Fruit fly (Drosophila melanogaster) whole organism, pupa: ENCODE results near the gene vvl.

Experiments used
- CG10348 ChIP-seq: fragments of 200-800 bp; sonication (Bioruptor generic); IDR thresholded peaks from 2 replicates; pipeline ENCODE4 v1.3.6; 2022; ENCODE audit warnings: missing biosample characterization, missing genetic modification characterization
- CG12605 ChIP-seq: fragments of 200-800 bp; sonication (Bioruptor generic); IDR thresholded peaks from 2 replicates; pipeline ENCODE4 v1.3.6; 2022; ENCODE audit warnings: missing biosample characterization, missing genetic modification characterization
- CG13204 ChIP-seq: fragments of 200-800 bp; sonication (Bioruptor generic); optimal IDR thresholded peaks from 2 replicates; lab custom pipeline; 2018; ENCODE audit warnings: missing biosample characterization, mild to moderate bottlenecking, missing genetic modification characterization, moderate library complexity
- CG14655 ChIP-seq: fragments of 200-800 bp; sonication (Bioruptor generic); optimal IDR thresholded peaks from 3 replicates; lab custom pipeline; 2017; ENCODE audit warnings: mild to moderate bottlenecking, missing biosample characterization, missing genetic modification reagents, missing genetic modification characterization
- CG15710 ChIP-seq: fragments of 200-800 bp; sonication (Bioruptor generic); optimal IDR thresholded peaks from 2 replicates; lab custom pipeline; 2018; ENCODE audit warnings: missing biosample characterization, mild to moderate bottlenecking, missing genetic modification characterization, moderate library complexity
- CG17806 ChIP-seq: fragments of 200-800 bp; sonication (Bioruptor generic); optimal IDR thresholded peaks from 2 replicates; lab custom pipeline; 2018; ENCODE audit warnings: missing biosample characterization, mild to moderate bottlenecking, missing genetic modification characterization, moderate library complexity
- CG32121 ChIP-seq: fragments of 200-800 bp; sonication (Bioruptor generic); IDR thresholded peaks from 2 replicates; pipeline ENCODE4 v1.3.6; 2022; ENCODE audit warnings: missing biosample characterization, missing genetic modification characterization
- CG34367 ChIP-seq: fragments of 200-800 bp; sonication (Bioruptor generic); optimal IDR thresholded peaks from 2 replicates; lab custom pipeline; 2018; ENCODE audit warnings: missing biosample characterization, mild to moderate bottlenecking, missing genetic modification characterization
- CG4496 ChIP-seq: fragments of 200-800 bp; sonication (Bioruptor generic); IDR thresholded peaks from 3 replicates; pipeline ENCODE4 v1.3.6; 2022; ENCODE audit warnings: missing biosample characterization, missing genetic modification characterization
- CG8159 ChIP-seq: fragments of 200-800 bp; sonication (Bioruptor generic); optimal IDR thresholded peaks from 3 replicates; lab custom pipeline; 2018; ENCODE audit warnings: missing biosample characterization, mild to moderate bottlenecking, missing genetic modification characterization, moderate library complexity
- CG8301 ChIP-seq: fragments of 200-800 bp; sonication (Bioruptor generic); optimal IDR thresholded peaks from 2 replicates; lab custom pipeline; 2018; ENCODE audit warnings: missing biosample characterization, mild to moderate bottlenecking, missing genetic modification characterization
- CG9948 ChIP-seq: fragments of 200-800 bp; sonication (Bioruptor generic); optimal IDR thresholded peaks from 2 replicates; lab custom pipeline; 2018; ENCODE audit warnings: missing biosample characterization, mild to moderate bottlenecking, missing genetic modification characterization, moderate library complexity
- D1 ChIP-seq: fragments of 200-800 bp; sonication (Bioruptor generic); optimal IDR thresholded peaks from 2 replicates; lab custom pipeline; 2018; ENCODE audit warnings: missing biosample characterization, mild to moderate bottlenecking, missing genetic modification characterization, moderate library complexity
- EcR ChIP-seq: fragments of 200-800 bp; sonication (Bioruptor generic); optimal IDR thresholded peaks from 3 replicates; lab custom pipeline; 2019; ENCODE audit warnings: missing biosample characterization, missing genetic modification characterization, mild to moderate bottlenecking, moderate library complexity, missing genetic modification reagents
- Ets98B ChIP-seq: fragments of 200-800 bp; sonication (Bioruptor generic); IDR thresholded peaks from 2 replicates; pipeline ENCODE4 v1.3.6; 2022; ENCODE audit warnings: missing biosample characterization, missing genetic modification characterization
- Pif1A ChIP-seq: fragments of 200-800 bp; sonication (Bioruptor generic); optimal IDR thresholded peaks from 3 replicates; lab custom pipeline; 2016; ENCODE audit warnings: missing biosample characterization, missing genetic modification characterization
- Pif1B ChIP-seq: fragments of 200-800 bp; sonication (Bioruptor generic); optimal IDR thresholded peaks from 3 replicates; lab custom pipeline; 2016; ENCODE audit warnings: missing biosample characterization, missing genetic modification characterization
- Snoo ChIP-seq: fragments of 200-800 bp; sonication (Bioruptor generic); optimal IDR thresholded peaks from 3 replicates; lab custom pipeline; 2017; ENCODE audit warnings: missing biosample characterization, mild to moderate bottlenecking, missing genetic modification characterization, inconsistent platforms
- fd96Ca ChIP-seq: fragments of 200-800 bp; sonication (Bioruptor generic); IDR thresholded peaks from 3 replicates; pipeline ENCODE4 v1.3.6; 2022; ENCODE audit warnings: missing biosample characterization, missing genetic modification characterization
- gl ChIP-seq: fragments of 200-800 bp; sonication (Bioruptor generic); optimal IDR thresholded peaks from 2 replicates; lab custom pipeline; 2018; ENCODE audit warnings: missing biosample characterization, mild to moderate bottlenecking, missing genetic modification characterization
- rn ChIP-seq: fragments of 200-800 bp; sonication (Bioruptor generic); IDR thresholded peaks from 2 replicates; pipeline ENCODE4 v1.3.6; 2022; ENCODE audit warnings: missing biosample characterization, missing genetic modification characterization

vvl gene

dm6 chr3L:6778804-6779289, 11.1 kb upstream of the vvl start:
- no peak for TF ChIP-seq CG8301
- no peak for TF ChIP-seq CG15710 (tag; lab: Kevin White, UChicago)
- TF ChIP-seq gl: no peak
- no peak for TF ChIP-seq Pif1B (GFP tag; lab: Kevin White, UChicago)
- TF ChIP-seq fd96Ca (GFP tag; lab: Robert Waterston, UW): no peak
- no peak for TF ChIP-seq D1 (tag; lab: Kevin White, UChicago)

- no peak for TF ChIP-seq CG14655 (GFP tag; lab: Kevin White, UChicago)
- TF ChIP-seq CG15710 (tag; lab: Kevin White, UChicago): no peak
- TF ChIP-seq gl: no peak
- no peak for TF ChIP-seq CG12605
Measured at dm6 chr3L:6779398-6779797, 10.6 kb upstream of the vvl start.

dm6 chr3L:6783403-6783802, 6.6 kb upstream of the vvl start:
- TF ChIP-seq Pif1A: no peak
- TF ChIP-seq Pif1B (GFP tag; lab: Kevin White, UChicago): no peak
- TF ChIP-seq CG12605: no peak
- no peak for TF ChIP-seq EcR (GFP tag; lab: Kevin White, UChicago)
- TF ChIP-seq rn (GFP tag; lab: Robert Waterston, UW): no peak
- TF ChIP-seq Ets98B (GFP tag; lab: Robert Waterston, UW): no peak
- TF ChIP-seq CG8159 (tag; lab: Kevin White, UChicago): no peak
- no peak for TF ChIP-seq CG17806 (tag; lab: Kevin White, UChicago)
- TF ChIP-seq gl: no peak
- no peak for TF ChIP-seq D1 (tag; lab: Kevin White, UChicago)
- no peak for TF ChIP-seq CG4496
- no peak for TF ChIP-seq CG9948 (tag; lab: Kevin White, UChicago)
- TF ChIP-seq CG34367 (tag; lab: Kevin White, UChicago): no peak
- TF ChIP-seq Snoo: no peak
- TF ChIP-seq CG15710 (tag; lab: Kevin White, UChicago): no peak
- no peak for TF ChIP-seq CG13204 (GFP tag; lab: Kevin White, UChicago)
- TF ChIP-seq CG10348: no peak
- no peak for TF ChIP-seq CG8301
- no peak for TF ChIP-seq CG32121
- TF ChIP-seq, all 21 proteins: peak for 0

- no peak for TF ChIP-seq CG34367 (tag; lab: Kevin White, UChicago)
- no peak for TF ChIP-seq Pif1B (GFP tag; lab: Kevin White, UChicago)
- TF ChIP-seq CG14655 (GFP tag; lab: Kevin White, UChicago): no peak
- TF ChIP-seq CG10348: no peak
- TF ChIP-seq CG32121: no peak
- TF ChIP-seq CG4496: no peak
- no peak for TF ChIP-seq CG15710 (tag; lab: Kevin White, UChicago)
- TF ChIP-seq, all 21 proteins: peak for 0
Measured at dm6 chr3L:6784635-6785606, 5.0 kb upstream of the vvl start.

- TF ChIP-seq gl (no peak), CG17806 (tag; lab: Kevin White, UChicago) (no peak), CG13204 (GFP tag; lab: Kevin White, UChicago) (no peak), CG15710 (tag; lab: Kevin White, UChicago) (no peak), Pif1B (GFP tag; lab: Kevin White, UChicago) (no peak), CG12605 (no peak), CG9948 (tag; lab: Kevin White, UChicago) (no peak), D1 (tag; lab: Kevin White, UChicago) (no peak), CG34367 (tag; lab: Kevin White, UChicago) (no peak), CG32121 (no peak), Pif1A (no peak), Snoo (no peak), Ets98B (GFP tag; lab: Robert Waterston, UW) (no peak)
Measured at dm6 chr3L:6787502-6787901, 2.5 kb upstream of the vvl start.

- TF ChIP-seq CG13204 (GFP tag; lab: Kevin White, UChicago): no peak
- no peak for TF ChIP-seq fd96Ca (GFP tag; lab: Robert Waterston, UW)
- no peak for TF ChIP-seq Pif1A
- no peak for TF ChIP-seq CG34367 (tag; lab: Kevin White, UChicago)
- no peak for TF ChIP-seq CG10348
- TF ChIP-seq CG4496: no peak
- no peak for TF ChIP-seq rn (GFP tag; lab: Robert Waterston, UW)
- no peak for TF ChIP-seq CG8301
- no peak for TF ChIP-seq EcR (GFP tag; lab: Kevin White, UChicago)
- no peak for TF ChIP-seq CG14655 (GFP tag; lab: Kevin White, UChicago)
- no peak for TF ChIP-seq Snoo
- TF ChIP-seq CG17806 (tag; lab: Kevin White, UChicago): no peak
- TF ChIP-seq D1 (tag; lab: Kevin White, UChicago): no peak
- no peak for TF ChIP-seq CG8159 (tag; lab: Kevin White, UChicago)
- no peak for TF ChIP-seq CG32121
- TF ChIP-seq Ets98B (GFP tag; lab: Robert Waterston, UW): no peak
- TF ChIP-seq Pif1B (GFP tag; lab: Kevin White, UChicago): no peak
- TF ChIP-seq CG12605: no peak
- no peak for TF ChIP-seq CG15710 (tag; lab: Kevin White, UChicago)
- no peak for TF ChIP-seq gl
Measured at dm6 chr3L:6792617-6793016, 2.7 kb downstream of the vvl start.
